Worm (Caenorhabditis elegans): Measurements from ENCODE around the gene F55B11.4.
"Not testable (repeated sequence)": the region's sequence is repeated elsewhere in the genome, so short reads cannot be mapped to it uniquely, and the experiment has no call there.

Gene F55B11.4

DNA sequence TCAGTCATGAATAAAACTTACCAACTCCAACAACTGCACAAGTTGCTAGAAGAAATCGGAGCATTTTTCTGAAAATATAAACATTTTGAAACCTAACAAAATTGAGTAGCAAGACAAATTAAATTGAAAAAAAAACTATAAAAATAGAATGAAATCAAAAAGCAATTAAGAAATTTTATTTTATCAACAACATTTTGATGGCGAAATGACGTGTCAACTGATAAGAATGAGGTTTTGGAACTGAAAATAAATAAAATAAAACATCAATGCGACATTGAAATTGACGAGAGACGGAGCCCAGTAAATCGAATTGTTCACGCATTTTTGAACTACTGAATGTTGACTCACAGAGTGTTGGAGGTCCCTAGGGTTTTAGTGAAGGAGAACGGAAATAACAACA is at the start of gene F55B11.4:
F55B11.4 (minus strand) TSS at position 68 of the 400 bp plus-strand sequence.
- TF ChIP-seq dao-5 (tag; optimal IDR thresholded peaks at IDR 0.05) (no peak), W03F9.2 (tag; optimal IDR thresholded peaks at IDR 0.05) (no peak)

DNA sequence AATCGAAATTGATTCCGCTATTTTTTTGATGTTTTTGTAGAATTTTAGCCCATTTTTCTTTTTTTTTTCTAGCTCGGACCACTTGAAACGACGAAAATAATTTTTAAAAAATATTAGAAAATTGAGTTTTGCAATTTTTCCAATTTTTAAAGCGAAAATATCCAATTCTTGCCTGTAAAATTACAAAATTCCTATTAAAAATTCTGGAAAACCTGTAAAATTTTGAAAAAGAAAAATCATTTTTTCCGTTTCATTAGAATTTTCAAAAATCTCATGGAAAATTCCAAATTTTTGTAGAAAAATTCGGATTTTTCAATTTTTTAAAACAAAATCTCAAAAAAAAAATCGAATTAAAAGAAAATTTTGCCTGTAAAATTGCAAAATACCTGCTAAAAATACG is 38.3 kb upstream of the F55B11.4 start:
- TF ChIP-seq dao-5 (tag; optimal IDR thresholded peaks at IDR 0.05) = no peak
- TF ChIP-seq W03F9.2 (tag; optimal IDR thresholded peaks at IDR 0.05) = no peak
- TF ChIP-seq him-1 (tag; optimal IDR thresholded peaks at IDR 0.05) = no peak

DNA sequence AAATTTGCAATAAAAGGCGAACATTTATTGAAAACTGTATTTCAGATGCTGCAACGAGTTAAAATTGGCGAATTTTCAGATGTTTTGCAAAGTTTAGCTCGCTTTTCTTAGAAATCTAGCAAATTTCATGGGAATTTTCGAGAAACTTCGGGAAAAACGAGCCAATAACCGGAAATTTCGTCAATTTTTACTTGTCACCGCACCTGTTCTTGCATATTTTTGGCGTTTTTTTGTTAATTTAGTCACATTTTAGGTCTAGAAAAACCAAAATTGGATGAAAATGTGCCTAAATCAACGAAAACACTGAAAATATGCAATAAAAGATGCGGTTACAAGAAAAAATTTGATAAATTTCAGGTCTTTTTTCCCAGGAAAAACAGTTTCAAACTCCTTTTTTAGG is 36.1 kb upstream of the F55B11.4 start:
- TF ChIP-seq him-1 (tag; optimal IDR thresholded peaks at IDR 0.05) (no peak), dao-5 (tag; optimal IDR thresholded peaks at IDR 0.05) (no peak), W03F9.2 (tag; optimal IDR thresholded peaks at IDR 0.05) (no peak)

DNA sequence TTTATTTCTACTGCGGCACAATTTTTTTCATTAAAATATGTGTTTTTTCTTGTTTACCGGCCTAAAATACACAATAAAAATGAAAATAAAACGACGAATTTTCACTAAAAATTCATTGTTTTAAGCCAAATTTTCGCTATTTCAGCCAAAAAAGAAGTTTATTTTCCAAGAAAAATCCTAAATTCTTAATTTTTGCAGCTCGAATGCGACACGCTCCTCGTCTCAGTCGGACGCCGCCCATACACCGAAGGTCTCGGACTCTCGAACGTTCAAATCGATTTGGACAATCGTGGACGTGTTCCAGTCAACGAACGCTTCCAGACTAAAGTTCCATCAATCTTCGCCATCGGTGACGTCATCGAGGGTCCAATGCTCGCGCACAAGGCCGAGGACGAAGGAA is 35.3 kb upstream of the F55B11.4 start:
- TF ChIP-seq dao-5 (tag; optimal IDR thresholded peaks at IDR 0.05) (no peak), him-1 (tag; optimal IDR thresholded peaks at IDR 0.05) (no peak), W03F9.2 (tag; optimal IDR thresholded peaks at IDR 0.05) (no peak)

DNA sequence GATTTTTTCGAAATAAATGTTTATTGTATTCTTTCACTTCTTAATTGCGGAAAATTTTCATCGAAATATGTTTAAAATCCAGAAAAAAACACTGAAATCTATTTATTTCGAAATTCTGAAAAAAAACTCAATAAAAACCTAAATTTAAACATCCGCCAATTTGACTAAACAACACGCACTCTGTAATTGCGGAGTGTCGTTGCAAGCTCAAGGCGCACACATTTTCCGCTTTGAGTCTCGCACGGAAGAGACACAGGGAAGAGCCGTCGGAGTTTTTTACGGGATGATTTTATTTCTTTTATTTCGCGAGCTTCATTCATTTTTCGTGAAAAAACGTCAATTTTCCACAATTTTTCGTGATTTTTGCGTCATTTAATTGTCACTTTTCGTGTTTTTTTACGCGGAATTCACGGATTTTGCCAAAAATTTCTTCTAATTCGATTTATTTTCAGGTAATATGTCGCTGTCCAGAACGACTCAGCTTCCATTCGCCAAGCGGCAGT is 33.4 kb upstream of the F55B11.4 start, which contains the start of gene dld-1:
dld-1 (plus strand) TSS at position 453 of the 503 bp plus-strand sequence.
- no peak for TF ChIP-seq dao-5 (tag; optimal IDR thresholded peaks at IDR 0.05)
- TF ChIP-seq W03F9.2 (tag; optimal IDR thresholded peaks at IDR 0.05) = peak; percentile 85
- TF ChIP-seq him-1 (tag; optimal IDR thresholded peaks at IDR 0.05) = peak; percentile 67

DNA sequence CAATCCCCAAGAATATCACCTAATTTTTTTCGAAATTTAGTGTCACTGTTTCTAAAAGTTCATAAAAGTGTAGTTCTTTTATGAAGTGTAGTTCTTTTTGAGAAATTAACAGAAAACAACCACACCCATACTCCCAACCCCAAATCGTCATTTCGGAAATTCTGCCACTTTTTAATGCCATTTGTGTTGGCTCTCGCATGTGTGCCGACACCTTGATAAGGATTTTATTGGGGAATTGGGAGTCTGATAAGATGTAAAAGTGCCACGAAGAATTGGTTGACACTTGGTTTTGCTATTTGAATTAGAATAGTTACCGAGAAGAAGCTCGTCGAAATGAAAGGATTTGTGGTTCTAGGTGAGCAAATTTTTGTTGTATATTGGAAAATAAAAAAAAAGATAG is 25.9 kb upstream of the F55B11.4 start, which contains the start of gene nspg-9:
nspg-9 (plus strand) TSS at position 234 of the 400 bp plus-strand sequence.
- TF ChIP-seq W03F9.2 (tag; optimal IDR thresholded peaks at IDR 0.05) = no peak
- TF ChIP-seq him-1 (tag; optimal IDR thresholded peaks at IDR 0.05) = no peak
- no peak for TF ChIP-seq dao-5 (tag; optimal IDR thresholded peaks at IDR 0.05)

DNA sequence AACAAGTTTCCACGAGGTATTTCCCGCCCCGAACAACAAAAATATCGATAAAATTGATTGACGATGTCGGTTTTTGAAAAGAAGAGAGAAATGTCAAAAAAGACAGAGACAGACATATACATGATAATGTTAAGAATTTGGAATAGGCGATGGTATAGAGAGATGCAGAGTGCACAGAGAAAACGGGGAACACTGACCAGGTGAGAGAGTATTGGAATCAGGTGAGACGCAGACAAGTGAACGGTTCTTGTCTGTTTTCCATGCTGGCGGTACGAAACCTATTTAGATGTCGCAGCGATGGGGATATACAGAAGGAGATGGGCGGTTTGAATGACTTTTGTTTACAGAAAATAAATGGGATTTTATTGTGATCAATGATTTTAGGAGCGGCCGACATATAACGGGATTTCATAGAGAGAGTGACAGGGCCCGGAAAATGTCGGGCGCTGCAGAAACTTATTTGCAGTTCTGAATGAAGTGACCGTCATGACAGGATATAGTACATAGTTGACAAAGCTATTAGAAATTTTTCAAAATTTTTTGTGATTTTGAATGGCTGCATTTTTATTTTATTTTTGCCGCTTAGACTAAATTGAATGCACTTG is 14.6 kb upstream of the F55B11.4 start:
- TF ChIP-seq W03F9.2 (tag; optimal IDR thresholded peaks at IDR 0.05) = no peak
- no peak for TF ChIP-seq dao-5 (tag; optimal IDR thresholded peaks at IDR 0.05)
- no peak for TF ChIP-seq him-1 (tag; optimal IDR thresholded peaks at IDR 0.05)

DNA sequence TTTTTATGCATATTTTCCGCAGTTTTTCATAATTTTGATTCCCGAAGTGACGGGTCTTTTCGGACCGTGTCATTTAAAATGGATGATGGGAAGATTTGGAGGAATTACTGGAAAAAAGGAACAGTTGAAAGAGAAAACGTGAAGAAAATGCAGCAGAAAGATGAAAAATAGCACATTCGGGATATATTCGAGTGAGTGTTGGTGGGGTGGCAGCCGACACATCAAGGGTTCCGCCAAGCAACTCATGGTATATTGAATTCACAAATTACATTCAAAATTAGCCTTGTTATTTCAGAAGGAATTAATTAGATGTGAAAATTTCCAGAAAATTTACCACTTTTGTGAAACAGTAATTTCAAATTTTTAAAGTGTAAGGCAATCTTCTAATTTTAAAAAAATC is 13.4 kb upstream of the F55B11.4 start, which contains the start of gene tra-3:
tra-3 (minus strand) TSS at position 107 of the 400 bp plus-strand sequence.
- TF ChIP-seq him-1 (tag; optimal IDR thresholded peaks at IDR 0.05) (no peak), dao-5 (tag; optimal IDR thresholded peaks at IDR 0.05) (no peak), W03F9.2 (tag; optimal IDR thresholded peaks at IDR 0.05) (no peak)

DNA sequence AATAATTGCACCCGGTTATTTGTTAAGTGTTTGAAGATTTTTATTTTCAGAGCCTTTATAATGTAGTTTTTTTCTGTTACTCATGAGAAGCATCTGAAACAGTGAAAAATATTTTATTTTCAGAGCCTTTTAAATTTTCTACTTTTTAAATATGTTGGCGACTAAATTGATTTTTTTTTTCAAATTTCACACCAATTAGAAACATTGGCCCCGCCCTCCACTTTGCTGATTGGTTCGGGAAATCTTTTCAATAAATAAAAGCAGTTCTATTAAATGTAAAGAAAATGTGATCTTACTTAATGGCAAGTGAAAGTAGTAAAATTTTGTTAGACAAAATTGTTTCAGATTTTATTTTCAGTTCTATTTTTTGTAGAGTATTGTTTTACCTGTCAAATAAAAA is 6.7 kb upstream of the F55B11.4 start:
- TF ChIP-seq W03F9.2 (tag; optimal IDR thresholded peaks at IDR 0.05) = no peak
- no peak for TF ChIP-seq dao-5 (tag; optimal IDR thresholded peaks at IDR 0.05)
- TF ChIP-seq him-1 (tag; optimal IDR thresholded peaks at IDR 0.05) = no peak

DNA sequence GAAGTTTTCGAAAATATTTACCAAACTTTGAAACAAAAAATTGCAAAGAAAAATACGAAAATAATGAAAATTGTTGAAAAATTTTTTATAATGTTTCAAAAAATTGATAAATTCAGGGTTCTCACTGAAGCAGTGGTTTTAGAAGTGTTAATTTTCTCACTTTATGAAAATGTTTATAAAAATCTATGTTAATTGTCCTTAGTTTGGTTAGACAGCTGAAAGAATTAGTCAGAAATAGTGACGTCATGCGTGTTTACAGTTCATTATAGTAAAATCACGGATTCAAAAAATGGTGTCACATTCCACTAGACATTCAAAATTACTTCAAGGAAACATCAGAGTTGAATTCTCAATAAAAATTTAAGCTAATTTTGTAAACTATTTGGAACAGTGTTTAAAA is 5.2 kb upstream of the F55B11.4 start:
- TF ChIP-seq W03F9.2 (tag; optimal IDR thresholded peaks at IDR 0.05) (no peak), him-1 (tag; optimal IDR thresholded peaks at IDR 0.05) (no peak), dao-5 (tag; optimal IDR thresholded peaks at IDR 0.05) (no peak)

DNA sequence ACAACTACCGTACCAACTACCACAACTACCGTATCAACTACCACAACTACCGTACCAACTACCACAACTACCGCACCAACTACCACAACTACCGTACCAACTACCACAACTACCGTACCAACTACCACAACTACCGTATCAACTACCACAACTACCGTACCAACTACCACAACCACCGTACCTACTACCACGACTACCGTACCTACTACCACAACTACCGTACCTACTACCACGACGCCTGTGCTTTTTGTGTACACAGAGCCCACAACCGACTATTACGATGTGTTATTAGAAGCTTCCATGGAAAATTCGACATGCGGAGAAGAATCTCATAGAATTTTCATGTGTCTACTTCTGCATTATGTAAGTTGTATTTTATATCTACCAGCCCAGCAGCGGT is 3.3 kb downstream of the F55B11.4 start, which contains the start of gene F55B11.5:
F55B11.5 (plus strand) TSS at position 301 of the 400 bp plus-strand sequence.
- not testable (repeated sequence) for TF ChIP-seq him-1, dao-5, W03F9.2 (tag; optimal IDR thresholded peaks at IDR 0.05)

DNA sequence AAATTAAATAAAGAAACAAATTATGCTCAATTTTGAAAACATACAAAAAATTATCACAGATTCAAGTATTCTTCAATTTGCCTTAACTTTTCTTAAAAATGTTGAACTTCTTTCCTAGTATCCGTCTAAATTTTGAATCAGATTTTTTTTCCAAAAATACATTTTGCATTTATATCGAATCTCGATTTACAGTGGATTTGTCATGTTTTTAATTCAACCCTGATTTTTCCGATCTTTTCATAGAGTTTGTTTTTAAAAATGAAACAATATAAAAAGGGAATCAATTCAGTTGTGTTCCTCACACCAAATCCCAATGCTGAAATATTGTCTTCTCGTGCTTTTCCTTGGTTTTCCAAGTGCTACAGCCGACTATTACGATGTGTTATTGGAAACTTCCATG is 6.3 kb downstream of the F55B11.4 start, which contains the start of gene F55B11.3:
F55B11.3 (plus strand) TSS at position 301 of the 400 bp plus-strand sequence.
- TF ChIP-seq dao-5 (tag; optimal IDR thresholded peaks at IDR 0.05) = no peak
- no peak for TF ChIP-seq W03F9.2 (tag; optimal IDR thresholded peaks at IDR 0.05)
- TF ChIP-seq him-1 (tag; optimal IDR thresholded peaks at IDR 0.05) = no peak

DNA sequence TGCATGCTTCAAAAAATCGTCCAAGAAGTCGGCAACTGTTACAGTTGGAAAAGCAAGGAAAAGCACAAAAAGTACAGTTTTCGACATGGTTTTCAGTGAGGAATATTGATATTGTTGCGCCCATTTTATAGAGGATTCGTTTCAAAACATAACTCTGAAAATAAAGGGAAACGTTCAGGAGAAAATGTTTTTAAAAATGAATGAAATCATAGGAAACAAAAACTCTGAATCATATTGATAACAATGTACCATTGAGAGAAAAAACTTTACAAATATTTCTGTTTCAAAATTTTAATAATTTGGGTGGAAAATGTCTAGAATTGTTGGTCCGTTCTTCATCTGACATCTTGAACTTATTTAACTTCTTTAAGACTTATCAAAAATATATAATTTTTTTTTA is 7.5 kb downstream of the F55B11.4 start, which contains the start of gene F55B11.2:
F55B11.2 (minus strand) TSS at position 101 of the 400 bp plus-strand sequence.
- TF ChIP-seq dao-5 (tag; optimal IDR thresholded peaks at IDR 0.05) (no peak), W03F9.2 (tag; optimal IDR thresholded peaks at IDR 0.05) (no peak), him-1 (tag; optimal IDR thresholded peaks at IDR 0.05) (no peak)

DNA sequence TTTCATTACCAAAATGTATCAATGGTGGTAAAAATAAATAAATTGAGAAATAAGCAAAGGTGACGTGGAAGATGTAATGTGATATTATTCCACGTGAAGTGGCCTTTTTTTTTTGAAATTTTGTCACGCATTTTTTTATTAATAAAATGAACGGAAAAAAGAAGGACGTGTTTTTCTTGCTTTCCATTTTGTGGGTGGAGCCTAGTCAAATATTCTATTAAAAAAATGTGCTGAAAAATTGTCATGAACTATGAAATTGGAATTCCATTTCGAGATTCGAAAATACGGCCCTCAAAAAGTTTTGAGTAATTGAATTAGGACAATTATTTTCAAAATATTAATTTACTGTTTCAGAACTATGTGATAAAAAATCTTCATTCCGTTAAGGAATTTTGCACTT is 8.8 kb downstream of the F55B11.4 start, which contains the start of gene F55B11.7:
F55B11.7 (minus strand) TSS at position 101 of the 400 bp plus-strand sequence.
- no peak for TF ChIP-seq W03F9.2 (tag; optimal IDR thresholded peaks at IDR 0.05)
- no peak for TF ChIP-seq him-1 (tag; optimal IDR thresholded peaks at IDR 0.05)
- no peak for TF ChIP-seq dao-5 (tag; optimal IDR thresholded peaks at IDR 0.05)
